Fruit fly (Drosophila melanogaster) whole organism, pupa: ENCODE data around the gene br.

ENCODE experiments used
- CG10348 ChIP-seq: fragments of 200-800 bp; sonication (Bioruptor generic); IDR thresholded peaks from 2 replicates; pipeline ENCODE4 v1.3.6; 2022; ENCODE audit warnings: missing biosample characterization, missing genetic modification characterization
- CG12605 ChIP-seq: fragments of 200-800 bp; sonication (Bioruptor generic); IDR thresholded peaks from 2 replicates; pipeline ENCODE4 v1.3.6; 2022; ENCODE audit warnings: missing biosample characterization, missing genetic modification characterization
- CG13204 ChIP-seq: fragments of 200-800 bp; sonication (Bioruptor generic); optimal IDR thresholded peaks from 2 replicates; lab custom pipeline; 2018; ENCODE audit warnings: missing biosample characterization, mild to moderate bottlenecking, missing genetic modification characterization, moderate library complexity
- CG14655 ChIP-seq: fragments of 200-800 bp; sonication (Bioruptor generic); optimal IDR thresholded peaks from 3 replicates; lab custom pipeline; 2017; ENCODE audit warnings: mild to moderate bottlenecking, missing biosample characterization, missing genetic modification reagents, missing genetic modification characterization
- CG15710 ChIP-seq: fragments of 200-800 bp; sonication (Bioruptor generic); optimal IDR thresholded peaks from 2 replicates; lab custom pipeline; 2018; ENCODE audit warnings: missing biosample characterization, mild to moderate bottlenecking, missing genetic modification characterization, moderate library complexity
- CG17806 ChIP-seq: fragments of 200-800 bp; sonication (Bioruptor generic); optimal IDR thresholded peaks from 2 replicates; lab custom pipeline; 2018; ENCODE audit warnings: missing biosample characterization, mild to moderate bottlenecking, missing genetic modification characterization, moderate library complexity
- CG32121 ChIP-seq: fragments of 200-800 bp; sonication (Bioruptor generic); IDR thresholded peaks from 2 replicates; pipeline ENCODE4 v1.3.6; 2022; ENCODE audit warnings: missing biosample characterization, missing genetic modification characterization
- CG34367 ChIP-seq: fragments of 200-800 bp; sonication (Bioruptor generic); optimal IDR thresholded peaks from 2 replicates; lab custom pipeline; 2018; ENCODE audit warnings: missing biosample characterization, mild to moderate bottlenecking, missing genetic modification characterization
- CG4496 ChIP-seq: fragments of 200-800 bp; sonication (Bioruptor generic); IDR thresholded peaks from 3 replicates; pipeline ENCODE4 v1.3.6; 2022; ENCODE audit warnings: missing biosample characterization, missing genetic modification characterization
- CG8159 ChIP-seq: fragments of 200-800 bp; sonication (Bioruptor generic); optimal IDR thresholded peaks from 3 replicates; lab custom pipeline; 2018; ENCODE audit warnings: missing biosample characterization, mild to moderate bottlenecking, missing genetic modification characterization, moderate library complexity
- CG8301 ChIP-seq: fragments of 200-800 bp; sonication (Bioruptor generic); optimal IDR thresholded peaks from 2 replicates; lab custom pipeline; 2018; ENCODE audit warnings: missing biosample characterization, mild to moderate bottlenecking, missing genetic modification characterization
- CG9948 ChIP-seq: fragments of 200-800 bp; sonication (Bioruptor generic); optimal IDR thresholded peaks from 2 replicates; lab custom pipeline; 2018; ENCODE audit warnings: missing biosample characterization, mild to moderate bottlenecking, missing genetic modification characterization, moderate library complexity
- D1 ChIP-seq: fragments of 200-800 bp; sonication (Bioruptor generic); optimal IDR thresholded peaks from 2 replicates; lab custom pipeline; 2018; ENCODE audit warnings: missing biosample characterization, mild to moderate bottlenecking, missing genetic modification characterization, moderate library complexity
- EcR ChIP-seq: fragments of 200-800 bp; sonication (Bioruptor generic); optimal IDR thresholded peaks from 3 replicates; lab custom pipeline; 2019; ENCODE audit warnings: missing biosample characterization, missing genetic modification characterization, mild to moderate bottlenecking, moderate library complexity, missing genetic modification reagents
- Ets98B ChIP-seq: fragments of 200-800 bp; sonication (Bioruptor generic); IDR thresholded peaks from 2 replicates; pipeline ENCODE4 v1.3.6; 2022; ENCODE audit warnings: missing biosample characterization, missing genetic modification characterization
- Pif1A ChIP-seq: fragments of 200-800 bp; sonication (Bioruptor generic); optimal IDR thresholded peaks from 3 replicates; lab custom pipeline; 2016; ENCODE audit warnings: missing biosample characterization, missing genetic modification characterization
- Pif1B ChIP-seq: fragments of 200-800 bp; sonication (Bioruptor generic); optimal IDR thresholded peaks from 3 replicates; lab custom pipeline; 2016; ENCODE audit warnings: missing biosample characterization, missing genetic modification characterization
- Snoo ChIP-seq: fragments of 200-800 bp; sonication (Bioruptor generic); optimal IDR thresholded peaks from 3 replicates; lab custom pipeline; 2017; ENCODE audit warnings: missing biosample characterization, mild to moderate bottlenecking, missing genetic modification characterization, inconsistent platforms
- fd96Ca ChIP-seq: fragments of 200-800 bp; sonication (Bioruptor generic); IDR thresholded peaks from 3 replicates; pipeline ENCODE4 v1.3.6; 2022; ENCODE audit warnings: missing biosample characterization, missing genetic modification characterization
- gl ChIP-seq: fragments of 200-800 bp; sonication (Bioruptor generic); optimal IDR thresholded peaks from 2 replicates; lab custom pipeline; 2018; ENCODE audit warnings: missing biosample characterization, mild to moderate bottlenecking, missing genetic modification characterization
- rn ChIP-seq: fragments of 200-800 bp; sonication (Bioruptor generic); IDR thresholded peaks from 2 replicates; pipeline ENCODE4 v1.3.6; 2022; ENCODE audit warnings: missing biosample characterization, missing genetic modification characterization

Gene br

dm6 chrX:1660269-1660668 is 85.3 kb downstream of the br start:
- TF ChIP-seq CG14655 (GFP tag; lab: Kevin White, UChicago) (no peak), EcR (GFP tag; lab: Kevin White, UChicago) (no peak), CG15710 (tag; lab: Kevin White, UChicago) (no peak), Ets98B (GFP tag; lab: Robert Waterston, UW) (no peak)
- TF ChIP-seq, all 21 proteins: peak for 0

- TF ChIP-seq CG15710 (tag; lab: Kevin White, UChicago): no peak
Measured at dm6 chrX:1664836-1665235, 89.9 kb downstream of the br start, which contains the start of gene dor. dor (plus strand) TSS chrX:1665052.

- TF ChIP-seq CG8301 (tag; lab: Kevin White, UChicago): no peak
- no peak for TF ChIP-seq CG13204 (GFP tag; lab: Kevin White, UChicago)
- TF ChIP-seq CG34367 (tag; lab: Kevin White, UChicago): no peak
- no peak for TF ChIP-seq CG14655 (GFP tag; lab: Kevin White, UChicago)
- no peak for TF ChIP-seq CG8159 (tag; lab: Kevin White, UChicago)
- no peak for TF ChIP-seq CG9948
- TF ChIP-seq fd96Ca (GFP tag; lab: Robert Waterston, UW): no peak
- no peak for TF ChIP-seq CG10348 (GFP tag; lab: Robert Waterston, UW)
- TF ChIP-seq Snoo (tag; lab: Kevin White, UChicago): no peak
- TF ChIP-seq Ets98B (GFP tag; lab: Robert Waterston, UW): no peak
- no peak for TF ChIP-seq EcR (GFP tag; lab: Kevin White, UChicago)
- TF ChIP-seq CG17806 (tag; lab: Kevin White, UChicago): no peak
- no peak for TF ChIP-seq CG12605
- TF ChIP-seq gl (tag; lab: Kevin White, UChicago): no peak
- no peak for TF ChIP-seq CG4496 (GFP tag; lab: Robert Waterston, UW)
- TF ChIP-seq, all 21 proteins: peak for 0
Measured at dm6 chrX:1668688-1669087, 93.8 kb downstream of the br start, which contains the start of gene Mur2B. Mur2B (minus strand) TSS chrX:1668788.

dm6 chrX:1669214-1669613 is 94.3 kb downstream of the br start, which contains the start of the genes CG3740 and hfw:
CG3740 (minus strand) TSS chrX:1669297.
hfw (plus strand) TSS chrX:1669570.
- peak; percentile 58 for TF ChIP-seq CG17806 (tag; lab: Kevin White, UChicago)
- peak; percentile 42; the same call in 1 of the 3 replicates for TF ChIP-seq fd96Ca (GFP tag; lab: Robert Waterston, UW)
- TF ChIP-seq CG4496 (GFP tag; lab: Robert Waterston, UW): peak; percentile 80
- TF ChIP-seq CG32121: peak; percentile 72
- peak; percentile 52 for TF ChIP-seq CG9948
- TF ChIP-seq rn (GFP tag; lab: Robert Waterston, UW): peak; percentile 72; the same call in 1 of the 2 replicates
- TF ChIP-seq Pif1A (GFP tag; lab: Kevin White, UChicago): no peak
- peak; percentile 61 for TF ChIP-seq CG15710 (tag; lab: Kevin White, UChicago)
- TF ChIP-seq EcR (GFP tag; lab: Kevin White, UChicago): no peak
- peak; percentile 45 for TF ChIP-seq Snoo (tag; lab: Kevin White, UChicago)
- TF ChIP-seq CG10348 (GFP tag; lab: Robert Waterston, UW): 0 out of 2 replicates have a peak, but pooled peaks have one; percentile 9
- TF ChIP-seq Pif1B: peak; percentile 35
- no peak for TF ChIP-seq CG8301 (tag; lab: Kevin White, UChicago)
- TF ChIP-seq Ets98B (GFP tag; lab: Robert Waterston, UW): peak; percentile 51
- TF ChIP-seq CG12605: 0 out of 2 replicates have a peak, but pooled peaks have one; percentile 4
- no peak for TF ChIP-seq D1 (tag; lab: Kevin White, UChicago)
- peak; percentile 64 for TF ChIP-seq CG8159 (tag; lab: Kevin White, UChicago)

- TF ChIP-seq D1 (tag; lab: Kevin White, UChicago) (no peak), EcR (GFP tag; lab: Kevin White, UChicago) (no peak), CG12605 (no peak), CG14655 (GFP tag; lab: Kevin White, UChicago) (no peak), CG9948 (no peak), rn (GFP tag; lab: Robert Waterston, UW) (no peak), CG8159 (tag; lab: Kevin White, UChicago) (no peak), CG13204 (GFP tag; lab: Kevin White, UChicago) (no peak), Pif1A (GFP tag; lab: Kevin White, UChicago) (no peak), gl (tag; lab: Kevin White, UChicago) (no peak), CG15710 (tag; lab: Kevin White, UChicago) (no peak), Pif1B (no peak), CG10348 (GFP tag; lab: Robert Waterston, UW) (no peak)
Measured at dm6 chrX:1669840-1670239, 94.9 kb downstream of the br start.

- TF ChIP-seq CG10348 (GFP tag; lab: Robert Waterston, UW) (no peak), CG9948 (no peak), CG12605 (no peak), Pif1A (GFP tag; lab: Kevin White, UChicago) (no peak), CG14655 (GFP tag; lab: Kevin White, UChicago) (no peak), CG34367 (tag; lab: Kevin White, UChicago) (no peak), Snoo (tag; lab: Kevin White, UChicago) (no peak), D1 (tag; lab: Kevin White, UChicago) (no peak), CG8301 (tag; lab: Kevin White, UChicago) (no peak), Ets98B (GFP tag; lab: Robert Waterston, UW) (no peak), CG8159 (tag; lab: Kevin White, UChicago) (no peak), Pif1B (no peak), CG15710 (tag; lab: Kevin White, UChicago) (no peak), rn (GFP tag; lab: Robert Waterston, UW) (no peak), CG32121 (no peak), EcR (GFP tag; lab: Kevin White, UChicago) (no peak), CG17806 (tag; lab: Kevin White, UChicago) (no peak), CG4496 (GFP tag; lab: Robert Waterston, UW) (no peak)
Measured at dm6 chrX:1681266-1681665, 106.3 kb downstream of the br start, which contains the start of gene CG14797. CG14797 (plus strand) TSS chrX:1681566.
